Fruit fly (Drosophila melanogaster): ENCODE data around the gene Rfk.

Gene Rfk

dm6 chr3R:7886859-7887190, 26.3 kb downstream of the Rfk start, which contains the start of gene ArgRS-m (continued):
- TF ChIP-seq Rel (GFP tag; optimal IDR thresholded peaks at IDR 0.05) = no peak
- TF ChIP-seq Rel (tag; optimal IDR thresholded peaks at IDR 0.05) = no peak
- TF ChIP-seq woc (GFP tag; optimal IDR thresholded peaks at IDR 0.05) = peak; percentile 14
- TF ChIP-seq Dfd (GFP tag; optimal IDR thresholded peaks at IDR 0.05) = no peak
- peak; percentile 61 for TF ChIP-seq h (GFP tag; optimal IDR thresholded peaks at IDR 0.05)
- TF ChIP-seq CG32264 (GFP tag; optimal IDR thresholded peaks at IDR 0.05) = peak; percentile 31
- TF ChIP-seq Dif (GFP tag; optimal IDR thresholded peaks at IDR 0.05; ENCODE audit: partially characterized antibody) = no peak
- peak; percentile 52 for TF ChIP-seq Hnf4 (GFP tag; optimal IDR thresholded peaks at IDR 0.05)
- TF ChIP-seq Mio (GFP tag; optimal IDR thresholded peaks at IDR 0.05) = peak; percentile 12
- no peak for TF ChIP-seq jim (GFP tag; optimal IDR thresholded peaks at IDR 0.05)
- TF ChIP-seq Jra (GFP tag; optimal IDR thresholded peaks at IDR 0.05) = peak; percentile 76
- TF ChIP-seq CG9705 (GFP tag; optimal IDR thresholded peaks at IDR 0.05) = peak; percentile 13
- TF ChIP-seq fru (GFP tag; optimal IDR thresholded peaks at IDR 0.05) = peak; percentile 66
- TF ChIP-seq foxo (GFP tag; optimal IDR thresholded peaks at IDR 0.05) = peak in 1 of 2 experiments; percentile 75
- peak; percentile 55 for TF ChIP-seq HLH106 (tag; optimal IDR thresholded peaks at IDR 0.05)
- peak; percentile 34 for TF ChIP-seq GATAd (GFP tag; optimal IDR thresholded peaks at IDR 0.05)
- TF ChIP-seq dsf (GFP tag; optimal IDR thresholded peaks at IDR 0.05; ENCODE audit: borderline replicate concordance) = peak; percentile 0
- no peak for TF ChIP-seq N (GFP tag; optimal IDR thresholded peaks at IDR 0.05)

DNA sequence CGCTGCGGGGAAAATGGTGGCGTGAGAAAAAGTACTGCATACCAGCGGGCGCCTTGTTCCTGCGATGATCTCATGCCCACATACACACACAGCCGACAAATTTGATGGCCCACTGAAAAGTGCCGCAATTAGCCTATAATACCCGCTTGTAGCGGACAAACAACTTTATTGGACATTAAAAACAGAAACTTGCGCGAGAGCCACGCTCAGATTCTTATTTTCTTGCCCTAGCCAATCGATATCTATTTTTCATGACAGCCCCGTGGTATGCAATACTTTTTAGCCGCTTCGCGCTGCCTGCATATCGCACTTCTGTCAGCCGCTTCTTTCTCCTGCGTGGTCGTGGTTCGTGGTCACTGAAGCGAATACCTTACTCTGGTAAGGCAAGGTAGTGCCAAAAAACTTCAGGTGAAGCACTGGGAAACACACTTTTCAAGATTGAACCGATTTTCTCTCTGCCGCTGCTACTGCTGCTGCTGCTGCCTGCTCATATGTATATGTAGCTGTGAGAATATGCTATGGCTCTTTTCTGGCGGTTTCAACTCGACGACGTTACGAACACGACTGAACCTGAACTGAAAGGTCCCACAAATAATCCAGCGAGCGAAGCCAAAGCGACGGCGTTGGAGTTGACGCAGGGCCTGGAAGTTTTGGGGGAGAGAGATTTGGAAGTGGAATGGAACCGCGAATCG, 26.8 kb downstream of the Rfk start, which contains the start of gene CG17816:
TSS of gene CG17816 (minus strand) at position 567 of the 692 bp plus-strand sequence.
- TF ChIP-seq brk (GFP tag; optimal IDR thresholded peaks at IDR 0.05) (no peak), dmrt93B (GFP tag; optimal IDR thresholded peaks at IDR 0.05) (no peak), HLH106 (tag; optimal IDR thresholded peaks at IDR 0.05) (no peak), Abd-B (GFP tag; optimal IDR thresholded peaks at IDR 0.05) (peak; percentile 66), rgr (GFP tag; optimal IDR thresholded peaks at IDR 0.05) (no peak), Myc (optimal IDR thresholded peaks at IDR 0.05) (peak; percentile 78), psq (GFP tag; optimal IDR thresholded peaks at IDR 0.05) (no peak), usp (GFP tag; optimal IDR thresholded peaks at IDR 0.05) (no peak), CG32264 (GFP tag; optimal IDR thresholded peaks at IDR 0.05) (no peak), Vsx2 (GFP tag; optimal IDR thresholded peaks at IDR 0.05; ENCODE audit: partially characterized antibody) (no peak), OdsH (GFP tag; optimal IDR thresholded peaks at IDR 0.05) (no peak), Dfd (GFP tag; optimal IDR thresholded peaks at IDR 0.05) (peak; percentile 29), h (GFP tag; optimal IDR thresholded peaks at IDR 0.05) (no peak), pan (optimal IDR thresholded peaks at IDR 0.05) (no peak), Rel (GFP tag; optimal IDR thresholded peaks at IDR 0.05) (no peak), Rel (tag; optimal IDR thresholded peaks at IDR 0.05) (peak; percentile 45), CG9705 (GFP tag; optimal IDR thresholded peaks at IDR 0.05) (no peak), GATAd (GFP tag; optimal IDR thresholded peaks at IDR 0.05) (no peak), Dif (GFP tag; optimal IDR thresholded peaks at IDR 0.05; ENCODE audit: partially characterized antibody) (peak; percentile 73), tai (GFP tag; optimal IDR thresholded peaks at IDR 0.05) (no peak), dl (GFP tag; optimal IDR thresholded peaks at IDR 0.05; ENCODE audit: insufficient read depth in 1 of 2, partially characterized antibody in 2 of 2) (peak in 1 of 2 experiments; percentile 15)

DNA sequence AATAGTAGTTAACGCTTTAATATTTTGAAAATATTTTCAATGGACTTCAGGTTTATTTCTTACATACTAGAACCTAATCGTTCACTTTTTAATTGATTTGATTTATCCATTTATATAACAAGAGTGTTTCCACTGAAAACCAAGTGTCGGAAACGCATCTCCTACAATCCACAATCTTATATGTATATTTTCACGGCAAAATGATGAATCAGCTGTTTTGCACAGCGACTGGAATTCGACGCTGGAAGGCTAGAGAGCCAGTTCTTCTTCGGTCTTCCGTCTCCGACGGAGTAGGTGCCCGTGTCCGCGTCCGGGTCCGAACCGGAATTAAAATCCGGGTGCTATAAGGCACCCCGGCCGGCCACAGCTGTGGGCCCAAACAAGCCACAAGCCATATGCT, 28.7 kb downstream of the Rfk start:
- TF ChIP-seq OdsH (GFP tag; optimal IDR thresholded peaks at IDR 0.05) (no peak), CrebA (GFP tag; optimal IDR thresholded peaks at IDR 0.05; ENCODE audit: borderline replicate concordance) (no peak), ey (GFP tag; optimal IDR thresholded peaks at IDR 0.05) (no peak), foxo (GFP tag; optimal IDR thresholded peaks at IDR 0.05) (no peak), Hr83 (GFP tag; optimal IDR thresholded peaks at IDR 0.05; ENCODE audit: poor library complexity, severe bottlenecking) (no peak), dsf (GFP tag; optimal IDR thresholded peaks at IDR 0.05; ENCODE audit: borderline replicate concordance) (no peak), Jra (GFP tag; optimal IDR thresholded peaks at IDR 0.05) (no peak), Mio (GFP tag; optimal IDR thresholded peaks at IDR 0.05) (no peak), tai (GFP tag; optimal IDR thresholded peaks at IDR 0.05) (no peak)

Data from whole organism, wandering third instar larva.